Worm (Caenorhabditis elegans) whole organism, young adult: ENCODE results near the gene cec-6.
A peak's percentile ranks its signal among the peaks of the same experiment; 100 is the strongest.

ENCODE experiments used
- B0035.1 ChIP-seq: sonication (generic microtip); optimal IDR thresholded peaks from 2 replicates; lab custom pipeline; 2016; ENCODE audit warnings: missing genetic modification characterization, mild to moderate bottlenecking, missing compliant biosample characterization, missing genotype, missing genetic modification reagents
- B0261.1 ChIP-seq: sonication (generic microtip); optimal IDR thresholded peaks from 2 replicates; lab custom pipeline; 2016; ENCODE audit warnings: mild to moderate bottlenecking, missing genetic modification characterization, moderate library complexity, missing compliant biosample characterization
- D2030.7 ChIP-seq: fragments of 200-800 bp; sonication (Bioruptor generic); IDR thresholded peaks from 2 replicates; pipeline ENCODE4 v1.3.6; 2022; ENCODE audit warnings: missing genetic modification reagents, missing genetic modification characterization, missing compliant biosample characterization
- F23B12.7 ChIP-seq: sonication (generic microtip); optimal IDR thresholded peaks from 2 replicates; lab custom pipeline; 2017; ENCODE audit warnings: missing genetic modification characterization, mild to moderate bottlenecking, missing compliant biosample characterization, antibody characterized with exemption, moderate library complexity; ENCODE audit not compliant: insufficient read depth
- F37B4.10 ChIP-seq: fragments of 200-800 bp; sonication (Bioruptor generic); IDR thresholded peaks from 2 replicates; pipeline ENCODE4 v1.3.6; 2022; ENCODE audit warnings: missing genetic modification characterization, missing compliant biosample characterization
- F55B11.4 ChIP-seq: sonication (generic microtip); optimal IDR thresholded peaks from 2 replicates; lab custom pipeline; 2016; ENCODE audit warnings: missing compliant biosample characterization, missing genetic modification characterization, borderline replicate concordance; ENCODE audit not compliant: insufficient read depth
- K11D2.4 ChIP-seq: fragments of 200-800 bp; sonication (Bioruptor generic); IDR thresholded peaks from 2 replicates; pipeline ENCODE4 v1.3.6; 2022; ENCODE audit warnings: missing genetic modification reagents, missing genetic modification characterization, missing compliant biosample characterization
- K12H6.12 ChIP-seq: fragments of 200-800 bp; sonication (Bioruptor generic); optimal IDR thresholded peaks from 2 replicates; lab custom pipeline; 2018; ENCODE audit warnings: mild to moderate bottlenecking, missing genetic modification characterization, missing compliant biosample characterization
- Y95B8A.8 ChIP-seq: fragments of 200-800 bp; sonication (Bioruptor generic); IDR thresholded peaks from 2 replicates; pipeline ENCODE4 v1.3.6; 2022; ENCODE audit warnings: missing genetic modification reagents, missing genetic modification characterization, missing compliant biosample characterization
- akir-1 ChIP-seq: fragments of 200-800 bp; sonication (Bioruptor generic); optimal IDR thresholded peaks from 2 replicates; lab custom pipeline; 2018; ENCODE audit warnings: mild to moderate bottlenecking, missing genetic modification characterization, moderate library complexity, missing compliant biosample characterization
- attf-6 ChIP-seq: fragments of 200-800 bp; sonication (Bioruptor generic); IDR thresholded peaks from 2 replicates; pipeline ENCODE4 v1.3.6; 2022; ENCODE audit warnings: missing genetic modification reagents, missing genetic modification characterization, missing compliant biosample characterization
- ccch-3 ChIP-seq: fragments of 200-800 bp; sonication (Bioruptor generic); optimal IDR thresholded peaks from 2 replicates; lab custom pipeline; 2018; ENCODE audit warnings: mild to moderate bottlenecking, missing genetic modification characterization, missing compliant biosample characterization
- cebp-2 ChIP-seq: fragments of 200-800 bp; sonication (Bioruptor generic); IDR thresholded peaks from 2 replicates; pipeline ENCODE4 v1.3.6; 2022; ENCODE audit warnings: missing genetic modification characterization, missing compliant biosample characterization
- ceh-100 ChIP-seq: fragments of 200-800 bp; sonication (Bioruptor generic); IDR thresholded peaks from 2 replicates; pipeline ENCODE4 v1.3.6; 2022; ENCODE audit warnings: missing genetic modification reagents, missing genetic modification characterization, missing compliant biosample characterization
- ceh-27 ChIP-seq: fragments of 200-800 bp; sonication (Bioruptor generic); optimal IDR thresholded peaks from 2 replicates; lab custom pipeline; 2018; ENCODE audit warnings: mild to moderate bottlenecking, missing genetic modification characterization, moderate library complexity, missing compliant biosample characterization
- ceh-79 ChIP-seq: sonication (generic microtip); optimal IDR thresholded peaks from 2 replicates; lab custom pipeline; 2017; ENCODE audit warnings: mild to moderate bottlenecking, missing genetic modification characterization, missing compliant biosample characterization
- chd-7 ChIP-seq: sonication (generic microtip); optimal IDR thresholded peaks from 2 replicates; lab custom pipeline; 2016; ENCODE audit warnings: mild to moderate bottlenecking, missing genetic modification characterization, moderate library complexity, missing compliant biosample characterization
- dox-1 ChIP-seq: fragments of 200-800 bp; sonication (Bioruptor generic); IDR thresholded peaks from 2 replicates; pipeline ENCODE4 v1.3.6; 2022; ENCODE audit warnings: missing genetic modification reagents, missing genetic modification characterization, missing compliant biosample characterization
- ets-4 ChIP-seq: fragments of 200-800 bp; sonication (Bioruptor generic); optimal IDR thresholded peaks from 2 replicates; lab custom pipeline; 2018; ENCODE audit warnings: mild to moderate bottlenecking, missing genetic modification characterization, missing compliant biosample characterization
- fkh-3 ChIP-seq: sonication (generic microtip); optimal IDR thresholded peaks from 2 replicates; lab custom pipeline; 2016; ENCODE audit warnings: mild to moderate bottlenecking, missing genetic modification characterization, missing compliant biosample characterization
- hlh-26 ChIP-seq: fragments of 200-800 bp; sonication (Bioruptor generic); conservative IDR thresholded peaks from 2 replicates; pipeline ENCODE4 v1.3.6; 2022; ENCODE audit warnings: missing genetic modification reagents, missing genetic modification characterization, missing compliant biosample characterization
- hsf-1 ChIP-seq: fragments of 200-800 bp; sonication (Bioruptor generic); IDR thresholded peaks from 2 replicates; pipeline ENCODE4 v1.3.6; 2022; ENCODE audit warnings: missing genetic modification reagents, missing genetic modification characterization, missing compliant biosample characterization
- let-607 ChIP-seq, 2 experiments: fragments of 200-800 bp in 1 of 2; sonication (Bioruptor generic) in 1 of 2; sonication (generic microtip) in 1 of 2; optimal IDR thresholded peaks; 2 replicates each; lab custom pipeline; 2016 to 2018; ENCODE audit warnings: mild to moderate bottlenecking in 2 of 2, missing compliant biosample characterization in 2 of 2, missing genetic modification characterization in 2 of 2, moderate library complexity in 2 of 2, missing genotype in 1 of 2
- lin-40 ChIP-seq: sonication (generic microtip); optimal IDR thresholded peaks from 2 replicates; lab custom pipeline; 2016; ENCODE audit warnings: missing genetic modification characterization, mild to moderate bottlenecking, missing compliant biosample characterization, missing genotype, missing genetic modification reagents
- lir-1 ChIP-seq: fragments of 200-800 bp; sonication (Bioruptor generic); conservative IDR thresholded peaks from 2 replicates; pipeline ENCODE4 v1.3.6; 2022; ENCODE audit warnings: missing genetic modification reagents, missing genetic modification characterization, missing compliant biosample characterization
- madf-3 ChIP-seq: fragments of 200-800 bp; sonication (Bioruptor generic); IDR thresholded peaks from 2 replicates; pipeline ENCODE4 v1.3.6; 2022; ENCODE audit warnings: missing genetic modification reagents, missing genetic modification characterization, missing compliant biosample characterization
- madf-8 ChIP-seq: fragments of 200-800 bp; sonication (Bioruptor generic); conservative IDR thresholded peaks from 2 replicates; pipeline ENCODE4 v1.3.6; 2022; ENCODE audit warnings: missing genetic modification reagents, missing genetic modification characterization, missing compliant biosample characterization
- mcd-1 ChIP-seq: fragments of 200-800 bp; sonication (Bioruptor generic); IDR thresholded peaks from 2 replicates; pipeline ENCODE4 v1.3.6; 2022; ENCODE audit warnings: missing genetic modification reagents, missing genetic modification characterization, missing compliant biosample characterization
- mes-4 ChIP-seq: sonication (generic microtip); optimal IDR thresholded peaks from 2 replicates; lab custom pipeline; 2016; ENCODE audit warnings: missing genotype, missing genetic modification characterization, missing compliant biosample characterization
- mxl-1 ChIP-seq: sonication (generic microtip); optimal IDR thresholded peaks from 2 replicates; lab custom pipeline; 2016; ENCODE audit warnings: missing genetic modification characterization, missing compliant biosample characterization
- nhr-80 ChIP-seq: sonication (generic microtip); optimal IDR thresholded peaks from 2 replicates; lab custom pipeline; 2016; ENCODE audit warnings: missing genetic modification characterization, missing compliant biosample characterization
- pha-4 ChIP-seq: fragments of 150-350 bp; sonication (generic microtip); optimal IDR thresholded peaks from 2 replicates; lab custom pipeline; 2014; ENCODE audit warnings: missing biosample characterization, missing genetic modification reagents, missing genetic modification characterization
- rec-8 ChIP-seq, 2 experiments: sonication (generic microtip); optimal IDR thresholded peaks; 2 replicates each; lab custom pipeline; 2016; ENCODE audit warnings: mild to moderate bottlenecking in 2 of 2, missing genetic modification characterization in 2 of 2, missing genetic modification reagents in 2 of 2, missing genotype in 2 of 2, missing biosample characterization in 1 of 2, missing compliant biosample characterization in 1 of 2, moderate library complexity in 1 of 2
- snpc-1.1 ChIP-seq: sonication (generic microtip); optimal IDR thresholded peaks from 2 replicates; lab custom pipeline; 2017; ENCODE audit warnings: missing genetic modification characterization, mild to moderate bottlenecking, missing compliant biosample characterization, antibody characterized with exemption, moderate library complexity, missing genotype, missing genetic modification reagents; ENCODE audit not compliant: insufficient read depth
- snpc-4 ChIP-seq, 5 experiments: fragments of 150-350 bp in 1 of 5; sonication (generic microtip) in 4 of 5; optimal IDR thresholded peaks; 2 replicates each; lab custom pipeline; 2014 to 2018; ENCODE audit warnings: missing genetic modification characterization in 5 of 5, missing biosample characterization in 3 of 5, antibody characterized with exemption in 2 of 5, mild to moderate bottlenecking in 2 of 5, missing compliant biosample characterization in 2 of 5, missing genotype in 2 of 5, moderate library complexity in 2 of 5, missing genetic modification reagents in 1 of 5
- tbp1 ChIP-seq: fragments of 200-800 bp; sonication (Bioruptor generic); optimal IDR thresholded peaks from 2 replicates; lab custom pipeline; 2018; ENCODE audit warnings: mild to moderate bottlenecking, missing genetic modification characterization, missing compliant biosample characterization
- unc-130 ChIP-seq: sonication (generic microtip); optimal IDR thresholded peaks from 2 replicates; lab custom pipeline; 2016; ENCODE audit warnings: missing genetic modification reagents, missing genetic modification characterization, missing compliant biosample characterization
- unc-62 ChIP-seq: fragments of 150-350 bp; optimal IDR thresholded peaks from 2 replicates; lab custom pipeline; 2014; ENCODE audit warnings: missing biosample characterization, missing genetic modification reagents, missing genetic modification characterization
- xnd-1 ChIP-seq: sonication (generic microtip); optimal IDR thresholded peaks from 2 replicates; lab custom pipeline; 2016; ENCODE audit warnings: missing genotype, missing genetic modification reagents, missing genetic modification characterization, missing compliant biosample characterization
- ztf-6 ChIP-seq: fragments of 200-800 bp; sonication (Bioruptor generic); IDR thresholded peaks from 2 replicates; pipeline ENCODE4 v1.3.6; 2022; ENCODE audit warnings: missing genetic modification reagents, missing genetic modification characterization, missing compliant biosample characterization

The cec-6 gene

DNA sequence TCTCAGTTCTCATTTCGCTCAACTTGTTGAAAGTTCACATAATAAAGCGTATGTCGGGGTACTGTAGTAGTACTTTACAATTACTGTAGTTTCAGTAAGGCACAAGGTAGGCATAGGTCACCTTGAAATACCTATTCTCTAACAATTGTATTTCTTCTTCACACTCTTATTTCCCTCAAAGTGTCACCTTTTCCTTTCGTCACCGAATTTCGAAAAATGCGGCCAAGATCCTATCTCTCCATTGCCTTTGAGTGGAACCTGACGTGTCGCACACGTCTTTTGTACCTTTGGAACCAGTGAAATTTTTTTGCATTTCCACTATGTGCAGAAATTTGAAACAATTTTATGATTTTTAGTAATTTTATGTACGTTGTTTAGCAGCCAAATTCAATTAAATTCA is 19.6 kb downstream of the cec-6 start:
- TF ChIP-seq mcd-1 (GFP tag; lab: Robert Waterston, UW) (no peak), hsf-1 (no peak)

DNA sequence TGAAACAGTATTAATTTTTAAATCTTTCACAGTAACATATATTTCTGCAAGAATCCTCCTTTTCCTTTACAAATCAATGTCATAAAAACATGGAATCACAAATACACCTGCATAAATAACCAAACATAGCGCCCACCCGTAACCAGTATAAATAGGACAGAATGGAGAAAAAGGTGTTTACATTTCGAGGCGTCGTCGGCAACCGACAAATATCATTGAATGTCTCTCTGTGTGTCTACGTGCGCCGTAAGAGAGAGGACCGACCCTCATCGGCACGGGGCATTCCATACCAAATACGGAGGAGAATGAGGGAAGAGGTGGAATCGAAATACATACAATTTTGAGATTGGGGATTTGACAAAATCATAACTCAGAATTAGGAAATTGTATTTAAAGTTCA is 20.4 kb downstream of the cec-6 start:
- TF ChIP-seq K12H6.12 = no peak
- TF ChIP-seq mxl-1 (tag; lab: Kevin White, UChicago) = no peak
- no peak for TF ChIP-seq snpc-4 (GFP tag; optimal IDR thresholded peaks at IDR 0.05; lab: Kevin White, UChicago)
- TF ChIP-seq snpc-4 (tag; optimal IDR thresholded peaks at IDR 0.05; lab: Kevin White, UChicago) = peak in 2 of 4 experiments; percentile 2 to 19
- TF ChIP-seq dox-1 (GFP tag; lab: Robert Waterston, UW) = no peak
- TF ChIP-seq mes-4 (tag; lab: Kevin White, UChicago) = no peak

DNA sequence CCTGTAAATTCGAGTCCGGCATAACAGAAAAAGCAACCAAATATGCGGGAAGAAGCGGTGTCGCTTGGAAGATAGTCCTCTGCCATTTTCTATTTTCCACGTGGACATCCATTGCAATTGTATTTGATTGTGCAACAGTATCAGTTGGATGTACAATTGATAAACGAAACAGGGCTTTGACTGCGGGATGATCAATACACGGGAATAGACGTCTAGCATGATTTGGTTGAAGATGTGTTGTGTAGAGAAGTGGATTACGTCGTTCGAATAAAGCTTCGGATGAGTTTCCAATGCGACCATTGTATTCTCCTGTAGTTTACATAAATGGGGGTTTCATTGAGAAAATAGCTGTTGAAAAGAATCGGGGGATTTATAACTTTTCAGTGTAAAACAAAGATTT is 28.0 kb downstream of the cec-6 start:
- no peak for TF ChIP-seq Y95B8A.8 (GFP tag; lab: Robert Waterston, UW)
- no peak for TF ChIP-seq lir-1 (GFP tag; lab: Robert Waterston, UW)
- no peak for TF ChIP-seq dox-1 (GFP tag; lab: Robert Waterston, UW)
- no peak for TF ChIP-seq madf-3 (GFP tag; lab: Robert Waterston, UW)
- TF ChIP-seq tbp1 = no peak
- no peak for TF ChIP-seq ceh-79 (tag; lab: Kevin White, UChicago)
- no peak for TF ChIP-seq snpc-1.1 (tag; lab: Kevin White, UChicago)
- TF ChIP-seq let-607 (tag; optimal IDR thresholded peaks at IDR 0.05; lab: Kevin White, UChicago) = no peak
- TF ChIP-seq rec-8 (tag; optimal IDR thresholded peaks at IDR 0.05; lab: Kevin White, UChicago) = no peak
- TF ChIP-seq F23B12.7 (tag; lab: Kevin White, UChicago) = no peak
- no peak for TF ChIP-seq fkh-3 (tag; lab: Kevin White, UChicago)
- no peak for TF ChIP-seq attf-6 (GFP tag; lab: Robert Waterston, UW)
- TF ChIP-seq pha-4 = no peak
- TF ChIP-seq F55B11.4 (tag; lab: Kevin White, UChicago) = no peak
- TF ChIP-seq lin-40 = no peak
- TF ChIP-seq xnd-1 = no peak
- TF ChIP-seq nhr-80 (tag; lab: Kevin White, UChicago) = no peak
- TF ChIP-seq ccch-3 (GFP tag; lab: Kevin White, UChicago) = no peak
- TF ChIP-seq chd-7 = no peak
- no peak for TF ChIP-seq ceh-27 (GFP tag; lab: Kevin White, UChicago)
- TF ChIP-seq, all 124 proteins: peak for 0

DNA sequence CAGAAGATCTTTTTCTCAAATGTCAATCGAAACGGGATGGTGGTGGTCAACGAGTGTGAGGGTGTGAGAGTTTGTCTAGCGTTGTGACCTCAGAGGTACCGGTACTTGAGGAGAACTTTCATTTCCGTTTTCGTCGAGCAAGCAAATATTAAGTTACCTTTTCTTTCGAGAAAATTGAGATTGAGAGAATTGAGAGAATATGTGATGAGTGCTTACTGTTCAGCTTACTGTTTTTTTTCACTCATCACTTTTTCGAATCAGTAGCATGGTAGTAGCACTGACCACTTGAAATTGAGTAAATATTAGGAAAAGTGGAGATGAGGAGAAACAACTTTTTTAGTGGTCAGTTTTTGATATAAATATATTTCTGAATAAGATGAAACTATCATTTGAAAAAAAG is 29.4 kb downstream of the cec-6 start, which contains the start of gene T12E12.6:
Gene T12E12.6 (minus strand): TSS at position 101 of the 400 bp plus-strand sequence.
- TF ChIP-seq hlh-26 (GFP tag; lab: Robert Waterston, UW) (no peak), unc-62 (GFP tag; lab: Kevin White, UChicago) (no peak), B0035.1 (tag; lab: Kevin White, UChicago) (no peak), hsf-1 (no peak), ceh-100 (GFP tag; lab: Robert Waterston, UW) (no peak), madf-8 (GFP tag; lab: Robert Waterston, UW) (no peak), akir-1 (GFP tag; lab: Kevin White, UChicago) (no peak), ets-4 (GFP tag; lab: Kevin White, UChicago) (no peak), snpc-1.1 (tag; lab: Kevin White, UChicago) (no peak), cebp-2 (GFP tag; lab: Robert Waterston, UW) (no peak), D2030.7 (GFP tag; lab: Robert Waterston, UW) (no peak), chd-7 (no peak), K11D2.4 (GFP tag; lab: Robert Waterston, UW) (no peak), dox-1 (GFP tag; lab: Robert Waterston, UW) (no peak), F37B4.10 (GFP tag; lab: Robert Waterston, UW) (no peak), unc-130 (GFP tag; lab: Kevin White, UChicago) (no peak), B0261.1 (tag; lab: Kevin White, UChicago) (no peak), mcd-1 (GFP tag; lab: Robert Waterston, UW) (no peak), tbp1 (no peak), ztf-6 (no peak)
